Fruit fly (Drosophila melanogaster): ENCODE data around the gene CG4287.
A peak's percentile ranks its signal among the peaks of the same experiment; 100 is the strongest.

The CG4287 gene

dm6 chr3R:15919367-15920228 lies 44.1 kb downstream of the CG4287 start (continued):
- TF ChIP-seq tin (GFP tag; optimal IDR thresholded peaks at IDR 0.05) (peak; percentile 11), Lim3 (GFP tag; IDR thresholded peaks at IDR 0.05) (no peak), Asciz (GFP tag; optimal IDR thresholded peaks at IDR 0.05) (no peak), gsb-n (tag; optimal IDR thresholded peaks at IDR 0.05) (no peak), exex (tag; optimal IDR thresholded peaks at IDR 0.05) (no peak), CG2889 (GFP tag; IDR thresholded peaks at IDR 0.05) (no peak), CG14441 (GFP tag; IDR thresholded peaks at IDR 0.05) (no peak), onecut (GFP tag; IDR thresholded peaks at IDR 0.05) (no peak), Bdp1 (GFP tag; optimal IDR thresholded peaks at IDR 0.05) (no peak), Dip2 (GFP tag; IDR thresholded peaks at IDR 0.05) (no peak), pum (GFP tag; optimal IDR thresholded peaks at IDR 0.05) (no peak), nau (GFP tag; optimal IDR thresholded peaks at IDR 0.05) (no peak), Hmx (GFP tag; optimal IDR thresholded peaks at IDR 0.05) (no peak), ara (GFP tag; IDR thresholded peaks at IDR 0.05) (no peak; the same call in 1 of the 2 replicates), Antp (GFP tag; optimal IDR thresholded peaks at IDR 0.05) (no peak), Taf1 (GFP tag; IDR thresholded peaks at IDR 0.05) (no peak), rib (GFP tag; IDR thresholded peaks at IDR 0.05) (no peak), H15 (GFP tag; IDR thresholded peaks at IDR 0.05) (no peak), p53 (GFP tag; optimal IDR thresholded peaks at IDR 0.05) (no peak), CG6272 (GFP tag; IDR thresholded peaks at IDR 0.05) (no peak), Sry-δ (GFP tag; optimal IDR thresholded peaks at IDR 0.05) (no peak), CG11456 (GFP tag; IDR thresholded peaks at IDR 0.05) (no peak), Gug (GFP tag; IDR thresholded peaks at IDR 0.05) (no peak), lab (GFP tag; optimal IDR thresholded peaks at IDR 0.05) (no peak), CG15073 (GFP tag; optimal IDR thresholded peaks at IDR 0.05) (no peak), CG16815 (GFP tag; optimal IDR thresholded peaks at IDR 0.05) (no peak), MTF-1 (GFP tag; optimal IDR thresholded peaks at IDR 0.05; ENCODE audit: borderline replicate concordance) (no peak), CG18599 (GFP tag; optimal IDR thresholded peaks at IDR 0.05) (no peak), Usf (GFP tag; optimal IDR thresholded peaks at IDR 0.05) (no peak), Fer2 (tag; optimal IDR thresholded peaks at IDR 0.05) (no peak), Hmr (GFP tag; optimal IDR thresholded peaks at IDR 0.05) (no peak), Scr (GFP tag; IDR thresholded peaks at IDR 0.05; ENCODE audit: partially characterized antibody) (no peak), CG14710 (tag; optimal IDR thresholded peaks at IDR 0.05) (no peak), oc (tag; optimal IDR thresholded peaks at IDR 0.05) (peak; percentile 96), CG17385 (GFP tag; optimal IDR thresholded peaks at IDR 0.05) (no peak), CG8089 (GFP tag; optimal IDR thresholded peaks at IDR 0.05) (no peak), Aef1 (GFP tag; IDR thresholded peaks at IDR 0.05) (no peak), Bgb (GFP tag; IDR thresholded peaks at IDR 0.05; ENCODE audit: partially characterized antibody) (no peak), Hr39 (optimal IDR thresholded peaks at IDR 0.05) (no peak), abd-A (tag; optimal IDR thresholded peaks at IDR 0.05) (no peak), CG12391 (tag; optimal IDR thresholded peaks at IDR 0.05) (no peak), twi (tag; optimal IDR thresholded peaks at IDR 0.05) (peak; percentile 87), E2f2 (GFP tag; IDR thresholded peaks at IDR 0.05) (no peak), cwo (GFP tag; optimal IDR thresholded peaks at IDR 0.05) (no peak), Dp (GFP tag; optimal IDR thresholded peaks at IDR 0.05) (no peak), usp (GFP tag; optimal IDR thresholded peaks at IDR 0.05) (no peak), br (optimal IDR thresholded peaks at IDR 0.05) (no peak), zfh1 (GFP tag; IDR thresholded peaks at IDR 0.05) (peak; percentile 69), D19A (tag; optimal IDR thresholded peaks at IDR 0.05) (no peak), C15 (GFP tag; IDR thresholded peaks at IDR 0.05) (no peak), CoRest (tag; optimal IDR thresholded peaks at IDR 0.05) (no peak)
